5 worm cellular contexts compared by ENCODE assay signal in the genomic region with DNA sequence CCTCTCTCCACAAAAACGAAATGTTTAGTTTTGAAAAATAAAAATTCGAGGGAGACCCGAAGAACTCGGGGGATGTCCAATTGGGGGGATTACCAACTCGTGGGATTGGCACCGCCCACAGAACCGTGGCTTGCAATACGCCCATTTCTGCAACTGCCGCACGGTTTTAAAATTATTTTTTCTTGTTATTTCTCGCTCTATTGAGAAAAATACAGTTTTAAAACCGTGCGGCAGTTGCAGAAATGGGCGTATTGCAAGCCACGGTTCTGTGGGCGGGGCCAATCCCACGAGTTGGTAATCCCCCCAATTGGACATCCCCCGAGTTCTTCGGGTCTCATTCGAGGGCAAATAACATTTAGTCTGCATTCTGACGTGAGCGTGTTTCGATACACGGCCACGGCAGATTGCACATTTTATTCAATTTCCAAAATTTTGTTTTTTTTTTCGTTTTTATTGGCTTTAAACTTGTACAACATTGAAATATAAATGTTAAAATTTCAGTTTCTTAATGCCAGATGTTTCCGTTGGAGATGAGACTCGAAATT.
TF ChIP-seq lines count a peak whose summit lies in the region.
"Not testable (repeated sequence)": the region's sequence is repeated elsewhere in the genome, so short reads cannot be mapped to it uniquely, and the experiment has no call there.

TSS of gene C55A6.1 (minus strand) at position 116 of the 545 bp plus-strand sequence.
TSS of gene C55A6.10 (plus strand) at position 495 of the 545 bp plus-strand sequence.

TF ChIP-seq in whole organism, L1 larva, 84 proteins besides CTCF, POLR2A, EP300 and RAD21 (continues in another document):
- TF ChIP-seq nhr-90 (tag; optimal IDR thresholded peaks at IDR 0.05; lab: Kevin White, UChicago; ENCODE audit: poor library complexity) (peak; percentile 79), tbx-2 (tag; optimal IDR thresholded peaks at IDR 0.05; lab: Kevin White, UChicago) (peak; percentile 71), efl-1 (optimal IDR thresholded peaks at IDR 0.05; lab: Kevin White, UChicago) (peak; percentile 60 to 69), efl-1 (GFP tag; optimal IDR thresholded peaks at IDR 0.05 in 1 of 2; lab: Kevin White, UChicago) (peak; percentile 61 to 94), lsy-2 (tag; optimal IDR thresholded peaks at IDR 0.05; lab: Kevin White, UChicago) (peak; percentile 56 to 73), ceh-8 (GFP tag; optimal IDR thresholded peaks at IDR 0.05; lab: Kevin White, UChicago) (peak; percentile 44), unc-86 (tag; optimal IDR thresholded peaks at IDR 0.05; lab: Kevin White, UChicago) (peak; percentile 76), isw-1 (GFP tag; IDR thresholded peaks at IDR 0.05; lab: Robert Waterston, UW) (peak; percentile 59), nhr-47 (tag; optimal IDR thresholded peaks at IDR 0.05; lab: Kevin White, UChicago) (peak; percentile 85), mep-1 (tag; optimal IDR thresholded peaks at IDR 0.05; lab: Kevin White, UChicago) (peak; percentile 74), fkh-8 (tag; optimal IDR thresholded peaks at IDR 0.05; lab: Kevin White, UChicago) (peak; percentile 59), dpl-1 (GFP tag; optimal IDR thresholded peaks at IDR 0.05; lab: Kevin White, UChicago) (peak; percentile 35 to 67 (median 50)), nhr-20 (tag; optimal IDR thresholded peaks at IDR 0.05; lab: Kevin White, UChicago) (peak; percentile 82), skn-1 (tag; optimal IDR thresholded peaks at IDR 0.05; lab: Kevin White, UChicago) (peak; percentile 38), ceh-82 (tag; optimal IDR thresholded peaks at IDR 0.05; lab: Kevin White, UChicago) (peak in 2 of 3 experiments; percentile 9 to 41), pax-3 (tag; optimal IDR thresholded peaks at IDR 0.05; lab: Kevin White, UChicago) (peak; percentile 20)

TF ChIP-seq in whole organism, L3 larva, 47 proteins besides CTCF, POLR2A, EP300 and RAD21 (continues in another document):
- TF ChIP-seq R02D3.7 (tag; optimal IDR thresholded peaks at IDR 0.05; lab: Kevin White, UChicago) (peak; percentile 44), fkh-10 (GFP tag; optimal IDR thresholded peaks at IDR 0.05; lab: Kevin White, UChicago) (peak; percentile 16), hmg-11 (tag; optimal IDR thresholded peaks at IDR 0.05; lab: Kevin White, UChicago) (peak; percentile 68), nfya-1 (tag; optimal IDR thresholded peaks at IDR 0.05; lab: Kevin White, UChicago; ENCODE audit: insufficient read depth) (peak; percentile 83), elt-2 (tag; optimal IDR thresholded peaks at IDR 0.05; lab: Kevin White, UChicago) (peak; percentile 40), nhr-25 (tag; optimal IDR thresholded peaks at IDR 0.05; lab: Kevin White, UChicago) (peak; percentile 47), elt-1 (tag; optimal IDR thresholded peaks at IDR 0.05; lab: Kevin White, UChicago) (peak; percentile 13), pqm-1 (tag; optimal IDR thresholded peaks at IDR 0.05; lab: Kevin White, UChicago) (peak; percentile 20), lin-39 (tag; optimal IDR thresholded peaks at IDR 0.05; lab: Kevin White, UChicago) (peak; percentile 22), ceh-28 (tag; optimal IDR thresholded peaks at IDR 0.05; lab: Kevin White, UChicago) (peak; percentile 61), tbx-2 (tag; optimal IDR thresholded peaks at IDR 0.05; lab: Kevin White, UChicago) (peak; percentile 36), pha-4 (tag; optimal IDR thresholded peaks at IDR 0.05; lab: Kevin White, UChicago) (peak; percentile 66), lin-15B (tag; optimal IDR thresholded peaks at IDR 0.05; lab: Kevin White, UChicago) (peak; percentile 46), jun-1 (tag; optimal IDR thresholded peaks at IDR 0.05; lab: Kevin White, UChicago) (peak; percentile 44), nhr-23 (tag; optimal IDR thresholded peaks at IDR 0.05; lab: Kevin White, UChicago) (peak; percentile 61), nhr-43 (tag; optimal IDR thresholded peaks at IDR 0.05; lab: Kevin White, UChicago; ENCODE audit: poor library complexity, severe bottlenecking) (peak; percentile 70)

TF ChIP-seq in whole organism, early embryonic, 17 proteins besides CTCF, POLR2A, EP300 and RAD21:
- TF ChIP-seq tbx-11 (GFP tag; IDR thresholded peaks at IDR 0.05; lab: Robert Waterston, UW) (peak; percentile 62; the same call in 1 of the 2 replicates), ets-7 (tag; optimal IDR thresholded peaks at IDR 0.05; lab: Kevin White, UChicago) (peak; percentile 15), sea-1 (GFP tag; conservative IDR thresholded peaks at IDR 0.05; lab: Robert Waterston, UW) (peak; percentile 57; the same call in 1 of the 2 replicates), scrt-1 (GFP tag; IDR thresholded peaks at IDR 0.05; lab: Robert Waterston, UW) (0 out of 2 replicates have a peak, but pooled peaks have one; percentile 53)
TF ChIP-seq in whole organism, early embryonic: peak in this region for 4; not testable (repeated sequence) for 13.

TF ChIP-seq in whole organism, midembryonic, 9 proteins besides CTCF, POLR2A, EP300 and RAD21:
- 0 out of 2 replicates have a peak, but pooled peaks have one; percentile 39 for TF ChIP-seq tab-1 (GFP tag; IDR thresholded peaks at IDR 0.05; lab: Robert Waterston, UW)
- 0 out of 2 replicates have a peak, but pooled peaks have one; percentile 24 for TF ChIP-seq flt-1 (GFP tag; IDR thresholded peaks at IDR 0.05; lab: Robert Waterston, UW)
- peak; percentile 1 for TF ChIP-seq cog-1 (tag; optimal IDR thresholded peaks at IDR 0.05; lab: Kevin White, UChicago)
- TF ChIP-seq ztf-23 (GFP tag; IDR thresholded peaks at IDR 0.05; lab: Robert Waterston, UW) = peak; percentile 68; the same call in 1 of the 2 replicates

TF ChIP-seq in whole organism, young adult, 124 proteins besides CTCF, POLR2A, EP300 and RAD21 (continues in another document):
- TF ChIP-seq B0035.1 (tag; optimal IDR thresholded peaks at IDR 0.05; lab: Kevin White, UChicago) (peak; percentile 35), egrh-3 (GFP tag; IDR thresholded peaks at IDR 0.05; lab: Robert Waterston, UW) (peak; percentile 69; the same call in 1 of the 2 replicates), hsf-1 (GFP tag; IDR thresholded peaks at IDR 0.05; lab: Robert Waterston, UW) (peak; percentile 38), pbrm-1 (GFP tag; IDR thresholded peaks at IDR 0.05; lab: Robert Waterston, UW) (peak; percentile 93), let-607 (tag; optimal IDR thresholded peaks at IDR 0.05; lab: Kevin White, UChicago) (peak in 1 of 2 experiments; percentile 29), ztf-6 (GFP tag; IDR thresholded peaks at IDR 0.05; lab: Robert Waterston, UW) (0 out of 2 replicates have a peak, but pooled peaks have one; percentile 17), F33H1.4 (GFP tag; IDR thresholded peaks at IDR 0.05; lab: Robert Waterston, UW) (peak; percentile 64), lsl-1 (GFP tag; optimal IDR thresholded peaks at IDR 0.05; lab: Kevin White, UChicago) (peak; percentile 61), cebp-1 (GFP tag; IDR thresholded peaks at IDR 0.05; lab: Robert Waterston, UW) (0 out of 2 replicates have a peak, but pooled peaks have one; percentile 32), cebp-1 (tag; optimal IDR thresholded peaks at IDR 0.05; lab: Kevin White, UChicago) (peak; percentile 79), F49E8.2 (tag; optimal IDR thresholded peaks at IDR 0.05; lab: Kevin White, UChicago; ENCODE audit: insufficient read depth) (peak; percentile 61), C17E4.6 (GFP tag; IDR thresholded peaks at IDR 0.05; lab: Robert Waterston, UW) (peak; percentile 67), ztf-26 (tag; optimal IDR thresholded peaks at IDR 0.05; lab: Kevin White, UChicago) (peak; percentile 51), attf-3 (GFP tag; conservative IDR thresholded peaks at IDR 0.05; lab: Robert Waterston, UW) (peak; percentile 69), Y79H2A.3 (GFP tag; conservative IDR thresholded peaks at IDR 0.05; lab: Robert Waterston, UW) (peak; percentile 70; the same call in 1 of the 2 replicates), mcd-1 (GFP tag; IDR thresholded peaks at IDR 0.05; lab: Robert Waterston, UW) (peak; percentile 91), dpl-1 (GFP tag; optimal IDR thresholded peaks at IDR 0.05; lab: Kevin White, UChicago) (peak; percentile 31), K11D2.4 (GFP tag; IDR thresholded peaks at IDR 0.05; lab: Robert Waterston, UW) (peak; percentile 78; the same call in 1 of the 2 replicates), Y95B8A.8 (GFP tag; IDR thresholded peaks at IDR 0.05; lab: Robert Waterston, UW) (peak; percentile 78; the same call in 1 of the 2 replicates), efl-1 (GFP tag; optimal IDR thresholded peaks at IDR 0.05; lab: Kevin White, UChicago) (peak; percentile 23), attf-5 (GFP tag; optimal IDR thresholded peaks at IDR 0.05; lab: Kevin White, UChicago) (peak; percentile 86), Y67H2A.10 (GFP tag; conservative IDR thresholded peaks at IDR 0.05; lab: Robert Waterston, UW) (peak; percentile 71; the same call in 1 of the 2 replicates), F23B12.7 (tag; optimal IDR thresholded peaks at IDR 0.05; lab: Kevin White, UChicago; ENCODE audit: insufficient read depth) (peak; percentile 56), ZK185.1 (tag; optimal IDR thresholded peaks at IDR 0.05; lab: Kevin White, UChicago; ENCODE audit: poor library complexity, severe bottlenecking) (peak; percentile 64), C06A6.2 (GFP tag; conservative IDR thresholded peaks at IDR 0.05; lab: Robert Waterston, UW) (peak; percentile 83), ztf-18 (tag; optimal IDR thresholded peaks at IDR 0.05; lab: Kevin White, UChicago) (peak; percentile 86), ztf-28 (GFP tag; IDR thresholded peaks at IDR 0.05; lab: Robert Waterston, UW) (peak; percentile 82; the same call in 1 of the 2 replicates), madf-8 (GFP tag; conservative IDR thresholded peaks at IDR 0.05; lab: Robert Waterston, UW) (peak; percentile 42; the same call in 1 of the 2 replicates), dox-1 (GFP tag; IDR thresholded peaks at IDR 0.05; lab: Robert Waterston, UW) (peak; percentile 93), tlf-1 (GFP tag; optimal IDR thresholded peaks at IDR 0.05; lab: Kevin White, UChicago) (peak; percentile 30), nhr-80 (tag; optimal IDR thresholded peaks at IDR 0.05; lab: Kevin White, UChicago) (peak; percentile 70), die-1 (tag; optimal IDR thresholded peaks at IDR 0.05; lab: Kevin White, UChicago) (peak; percentile 15), D2030.7 (GFP tag; IDR thresholded peaks at IDR 0.05; lab: Robert Waterston, UW) (peak; percentile 93), egl-44 (GFP tag; IDR thresholded peaks at IDR 0.05; lab: Robert Waterston, UW) (peak; percentile 65; the same call in 1 of the 2 replicates), rpc-1 (optimal IDR thresholded peaks at IDR 0.05; lab: Kevin White, UChicago) (peak; percentile 24), madf-10 (tag; optimal IDR thresholded peaks at IDR 0.05; lab: Kevin White, UChicago) (peak; percentile 73), lin-54 (GFP tag; optimal IDR thresholded peaks at IDR 0.05; lab: Kevin White, UChicago) (peak; percentile 72), ceh-100 (GFP tag; IDR thresholded peaks at IDR 0.05; lab: Robert Waterston, UW) (peak; percentile 97), K12H6.12 (tag; optimal IDR thresholded peaks at IDR 0.05; lab: Kevin White, UChicago) (peak; percentile 50)
- not testable (repeated sequence) for TF ChIP-seq rpc-1 (tag; optimal IDR thresholded peaks at IDR 0.05; lab: Kevin White, UChicago)
